Fruit fly (Drosophila melanogaster) whole organism, wandering third instar larva: ENCODE data around the gene CG34148.

Experiments
- Abd-B ChIP-seq: fragments of >200 bp; optimal IDR thresholded peaks from 2 replicates; lab custom pipeline; 2017; ENCODE audit warnings: missing biosample characterization, missing genetic modification characterization
- CG32264 ChIP-seq: fragments of 200-800 bp; sonication (Bioruptor generic); optimal IDR thresholded peaks from 2 replicates; lab custom pipeline; 2016; ENCODE audit warnings: missing biosample characterization, missing genetic modification characterization
- CrebA ChIP-seq: fragments of 200-800 bp; sonication (Bioruptor generic); optimal IDR thresholded peaks from 2 replicates; lab custom pipeline; 2016; ENCODE audit warnings: missing biosample characterization, mild to moderate bottlenecking, missing genetic modification characterization, borderline replicate concordance
- Dfd ChIP-seq: fragments of >200 bp; optimal IDR thresholded peaks from 2 replicates; lab custom pipeline; 2017; ENCODE audit warnings: missing biosample characterization, missing genetic modification characterization
- Dif ChIP-seq: fragments of 200-275, 200-300 bp; sonication (Bioruptor generic); optimal IDR thresholded peaks from 2 replicates; lab custom pipeline; 2018; ENCODE audit warnings: missing biosample characterization, missing genetic modification characterization; ENCODE audit not compliant: partially characterized antibody
- GATAd ChIP-seq: sonication (Bioruptor generic); optimal IDR thresholded peaks from 2 replicates; lab custom pipeline; 2016; ENCODE audit warnings: missing biosample characterization, missing genetic modification characterization
- HLH106 ChIP-seq: fragments of 200-800 bp; optimal IDR thresholded peaks from 3 replicates; lab custom pipeline; 2019; ENCODE audit warnings: missing biosample characterization, mild to moderate bottlenecking, missing genetic modification characterization, moderate library complexity
- Hnf4 ChIP-seq: fragments of 200-800 bp; sonication (Bioruptor generic); optimal IDR thresholded peaks from 2 replicates; lab custom pipeline; 2016; ENCODE audit warnings: missing biosample characterization, mild to moderate bottlenecking, missing genetic modification characterization
- Hr83 ChIP-seq: fragments of 200-300 bp; sonication (Bioruptor generic); optimal IDR thresholded peaks from 2 replicates; lab custom pipeline; 2016; ENCODE audit warnings: missing biosample characterization, mild to moderate bottlenecking, missing genetic modification characterization, moderate library complexity; ENCODE audit not compliant: poor library complexity, severe bottlenecking
- Mio ChIP-seq: sonication (Bioruptor generic); optimal IDR thresholded peaks from 2 replicates; lab custom pipeline; 2016; ENCODE audit warnings: missing biosample characterization, missing genetic modification characterization
- Myc ChIP-seq: fragments of >200 bp; optimal IDR thresholded peaks from 2 replicates; lab custom pipeline; 2017
- N ChIP-seq: fragments of >200 bp; optimal IDR thresholded peaks from 2 replicates; lab custom pipeline; 2018; ENCODE audit warnings: missing biosample characterization, missing external identifiers, missing genetic modification characterization
- Rel ChIP-seq, 2 experiments: fragments of 200-800 bp; sonication (Bioruptor generic) in 1 of 2; optimal IDR thresholded peaks; 2 replicates in 1 of 2; 3 replicates in 1 of 2; lab custom pipeline; 2016 to 2019; ENCODE audit warnings: mild to moderate bottlenecking in 2 of 2, missing biosample characterization in 2 of 2, missing genetic modification characterization in 2 of 2, moderate library complexity in 1 of 2
- Sp1 ChIP-seq: fragments of 200-800 bp; sonication (Bioruptor generic); optimal IDR thresholded peaks from 3 replicates; lab custom pipeline; 2019; ENCODE audit warnings: missing biosample characterization, mild to moderate bottlenecking, missing genetic modification characterization, moderate library complexity
- br ChIP-seq: fragments of 200-800 bp; sonication (Bioruptor generic); optimal IDR thresholded peaks from 2 replicates; lab custom pipeline; 2016; ENCODE audit warnings: missing biosample characterization, missing genetic modification characterization
- brk ChIP-seq: fragments of 200-800 bp; sonication (Bioruptor generic); optimal IDR thresholded peaks from 2 replicates; lab custom pipeline; 2016; ENCODE audit warnings: missing biosample characterization, mild to moderate bottlenecking, missing genetic modification characterization
- dl ChIP-seq, 2 experiments: fragments of 175-275, 200-275 bp in 1 of 2; fragments of 200-275 bp in 1 of 2; sonication (Bioruptor generic); optimal IDR thresholded peaks; lab custom pipeline; 2018; ENCODE audit warnings: mild to moderate bottlenecking in 2 of 2, missing biosample characterization in 2 of 2, missing genetic modification characterization in 2 of 2, moderate library complexity in 2 of 2; ENCODE audit not compliant: partially characterized antibody in 2 of 2, insufficient read depth in 1 of 2
- dmrt93B ChIP-seq: fragments of 200-800 bp; sonication (Bioruptor generic); optimal IDR thresholded peaks from 2 replicates; lab custom pipeline; 2018; ENCODE audit warnings: missing biosample characterization, mild to moderate bottlenecking, missing genetic modification characterization
- dsf ChIP-seq: sonication (Bioruptor generic); optimal IDR thresholded peaks from 2 replicates; lab custom pipeline; 2016; ENCODE audit warnings: missing biosample characterization, missing genetic modification characterization, borderline replicate concordance
- ey ChIP-seq: fragments of 200-800 bp; sonication (Bioruptor generic); optimal IDR thresholded peaks from 2 replicates; lab custom pipeline; 2016; ENCODE audit warnings: missing biosample characterization, missing genetic modification characterization
- foxo ChIP-seq, 2 experiments: fragments of 200-800 bp; sonication (Bioruptor generic); optimal IDR thresholded peaks; 2 replicates in 1 of 2; 3 replicates in 1 of 2; lab custom pipeline; 2016 to 2017; ENCODE audit warnings: missing biosample characterization in 2 of 2, missing genetic modification characterization in 2 of 2
- fru ChIP-seq: fragments of 200-800 bp; sonication (Bioruptor generic); optimal IDR thresholded peaks from 3 replicates; lab custom pipeline; 2016; ENCODE audit warnings: missing biosample characterization, mild to moderate bottlenecking, missing genetic modification characterization
- jim ChIP-seq: fragments of 175-275, 200-325 bp; sonication (Bioruptor generic); optimal IDR thresholded peaks from 2 replicates; lab custom pipeline; 2016; ENCODE audit warnings: missing biosample characterization, mild to moderate bottlenecking, missing genetic modification characterization
- psq ChIP-seq: fragments of 200-800 bp; sonication (Bioruptor generic); optimal IDR thresholded peaks from 3 replicates; lab custom pipeline; 2017; ENCODE audit warnings: missing biosample characterization, mild to moderate bottlenecking, missing genetic modification characterization, moderate library complexity
- rgr ChIP-seq: fragments of 200-800 bp; sonication (Bioruptor generic); optimal IDR thresholded peaks from 3 replicates; lab custom pipeline; 2016; ENCODE audit warnings: missing biosample characterization, mild to moderate bottlenecking, missing genetic modification characterization
- sage ChIP-seq: fragments of 200-800 bp; sonication (Bioruptor generic); optimal IDR thresholded peaks from 2 replicates; lab custom pipeline; 2016; ENCODE audit warnings: missing biosample characterization, mild to moderate bottlenecking, missing genetic modification characterization
- sv ChIP-seq: fragments of 200-800 bp; sonication (Bioruptor generic); optimal IDR thresholded peaks from 3 replicates; lab custom pipeline; 2016; ENCODE audit warnings: missing biosample characterization, missing genetic modification characterization
- tai ChIP-seq: sonication (Bioruptor generic); optimal IDR thresholded peaks from 2 replicates; lab custom pipeline; 2016; ENCODE audit warnings: missing biosample characterization, missing genetic modification characterization
- usp ChIP-seq: fragments of >200 bp; optimal IDR thresholded peaks from 2 replicates; lab custom pipeline; 2017; ENCODE audit warnings: missing biosample characterization, missing genetic modification characterization
- woc ChIP-seq: sonication (Bioruptor generic); optimal IDR thresholded peaks from 2 replicates; lab custom pipeline; 2016; ENCODE audit warnings: missing biosample characterization, mild to moderate bottlenecking, missing genetic modification characterization

The CG34148 gene

dm6 chr3R:21837069-21837977, 41.2 kb downstream of the CG34148 start:
- TF ChIP-seq dl (GFP tag; optimal IDR thresholded peaks at IDR 0.05; lab: Kevin White, UChicago; ENCODE audit: insufficient read depth in 1 of 2, partially characterized antibody in 2 of 2) (no peak), Hr83 (GFP tag; lab: Kevin White, UChicago) (no peak), GATAd (no peak), CG32264 (GFP tag; lab: Kevin White, UChicago) (peak; percentile 49), CrebA (GFP tag; lab: Kevin White, UChicago) (no peak), HLH106 (tag; lab: Kevin White, UChicago) (no peak), Mio (no peak), brk (GFP tag; lab: Kevin White, UChicago) (no peak), sage (peak; percentile 7), foxo (GFP tag; optimal IDR thresholded peaks at IDR 0.05; lab: Kevin White, UChicago) (peak in 1 of 2 experiments; percentile 1), br (GFP tag; lab: Kevin White, UChicago) (no peak), dmrt93B (GFP tag; lab: Kevin White, UChicago) (peak; percentile 31), jim (GFP tag; lab: Kevin White, UChicago) (peak; percentile 48), Rel (GFP tag; optimal IDR thresholded peaks at IDR 0.05; lab: Kevin White, UChicago) (peak; percentile 12), Rel (tag; optimal IDR thresholded peaks at IDR 0.05; lab: Kevin White, UChicago) (peak; percentile 20), Hnf4 (no peak), Myc (lab: Kevin White, UChicago) (no peak), sv (no peak), psq (GFP tag; lab: Kevin White, UChicago) (peak; percentile 56), Dfd (GFP tag; lab: Kevin White, UChicago) (peak; percentile 93), fru (GFP tag; lab: Kevin White, UChicago) (peak; percentile 77), woc (GFP tag; lab: Kevin White, UChicago) (peak; percentile 20)

- TF ChIP-seq Dfd (GFP tag; lab: Kevin White, UChicago) (no peak), N (GFP tag; lab: Kevin White, UChicago) (no peak), Rel (GFP tag; optimal IDR thresholded peaks at IDR 0.05; lab: Kevin White, UChicago) (no peak), Rel (tag; optimal IDR thresholded peaks at IDR 0.05; lab: Kevin White, UChicago) (peak; percentile 50), rgr (no peak), Dif (GFP tag; lab: Kevin White, UChicago) (no peak)
- TF ChIP-seq, all 38 proteins: peak for 1
Measured at dm6 chr3R:21836614-21837013, 41.9 kb downstream of the CG34148 start.

DNA sequence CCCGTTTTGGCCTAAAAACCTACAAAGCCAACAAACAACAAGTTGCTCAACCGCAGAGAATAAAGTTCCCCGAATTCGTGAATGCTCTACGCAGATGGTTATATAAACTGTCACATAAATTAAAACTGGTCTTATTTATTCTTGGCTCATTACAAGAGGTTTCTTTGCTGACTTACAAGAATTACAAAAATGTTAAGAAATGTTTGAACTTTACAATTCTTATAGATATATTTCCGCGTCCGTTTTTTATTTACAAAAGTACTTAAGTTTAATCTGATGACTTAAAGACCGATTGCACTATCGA, 42.3 kb downstream of the CG34148 start:
- no peak for TF ChIP-seq sage
- no peak for TF ChIP-seq usp
- peak; percentile 19 for TF ChIP-seq fru (GFP tag; lab: Kevin White, UChicago)
- TF ChIP-seq brk (GFP tag; lab: Kevin White, UChicago) = no peak
- TF ChIP-seq HLH106 (tag; lab: Kevin White, UChicago) = no peak
- TF ChIP-seq Sp1 (GFP tag; lab: Kevin White, UChicago) = no peak
- TF ChIP-seq foxo (GFP tag; optimal IDR thresholded peaks at IDR 0.05; lab: Kevin White, UChicago) = peak in 1 of 2 experiments; percentile 20
- peak; percentile 21 for TF ChIP-seq tai (GFP tag; lab: Kevin White, UChicago)
- TF ChIP-seq woc (GFP tag; lab: Kevin White, UChicago) = peak; percentile 17
- TF ChIP-seq CrebA (GFP tag; lab: Kevin White, UChicago) = no peak
- no peak for TF ChIP-seq dsf (GFP tag; lab: Kevin White, UChicago)
- peak; percentile 26 for TF ChIP-seq ey (GFP tag; lab: Kevin White, UChicago)
- TF ChIP-seq Dfd (GFP tag; lab: Kevin White, UChicago) = no peak
- TF ChIP-seq Abd-B (GFP tag; lab: Kevin White, UChicago) = no peak
